Worm (Caenorhabditis elegans): ENCODE results near the gene F56H9.8.

DNA sequence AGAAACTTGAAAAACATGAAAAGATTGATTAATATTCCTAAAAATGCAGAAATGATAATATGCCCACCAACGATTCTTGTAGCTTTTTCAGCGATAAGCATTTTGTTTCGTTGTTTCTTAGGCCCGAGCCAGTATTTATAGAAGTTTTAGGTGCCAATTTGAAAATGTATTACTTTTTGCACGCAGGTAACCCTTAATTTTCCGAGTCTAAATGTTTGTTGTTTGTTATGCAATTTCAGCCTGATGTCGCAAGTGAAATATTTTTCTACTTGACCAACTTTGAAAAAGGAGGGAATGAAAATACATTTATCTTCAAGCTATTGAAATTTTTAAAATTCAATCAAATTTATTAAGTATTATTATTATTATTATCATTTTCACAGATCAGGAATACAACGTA lies 12.6 kb upstream of the F56H9.8 start, which contains the start of gene srx-113:
- TF ChIP-seq K02D7.2 (tag; optimal IDR thresholded peaks at IDR 0.05) (no peak), dmd-4 (tag; optimal IDR thresholded peaks at IDR 0.05; ENCODE audit: borderline replicate concordance) (no peak), unc-55 (GFP tag; optimal IDR thresholded peaks at IDR 0.05) (no peak), odd-2 (tag; optimal IDR thresholded peaks at IDR 0.05) (no peak), ceh-6 (GFP tag; optimal IDR thresholded peaks at IDR 0.05) (no peak), ceh-9 (tag; optimal IDR thresholded peaks at IDR 0.05) (no peak), hlh-30 (tag; optimal IDR thresholded peaks at IDR 0.05; ENCODE audit: insufficient read depth) (no peak)
